Fruit fly (Drosophila melanogaster) whole organism, embryonic: Measurements from ENCODE around the gene CG44405.

Experiments
- Antp ChIP-seq: fragments of 200-800 bp; sonication (Bioruptor generic); optimal IDR thresholded peaks from 3 replicates; lab custom pipeline; 2016; ENCODE audit warnings: missing biosample characterization, missing genetic modification characterization
- Atf6 ChIP-seq: fragments of 200-800 bp; sonication (Bioruptor generic); IDR thresholded peaks from 2 replicates; pipeline ENCODE4 v1.3.6; 2022; ENCODE audit warnings: missing biosample characterization, missing genetic modification characterization
- B-H1 ChIP-seq: fragments of 200-800 bp; sonication (Bioruptor generic); IDR thresholded peaks from 3 replicates; pipeline ENCODE4 v1.3.6; 2022; ENCODE audit warnings: missing biosample characterization, missing genetic modification characterization
- CG10366 ChIP-seq: fragments of 200-800 bp; sonication (Bioruptor generic); IDR thresholded peaks from 2 replicates; pipeline ENCODE4 v1.3.6; 2022; ENCODE audit warnings: missing biosample characterization, missing genetic modification characterization
- CG11085 ChIP-seq: fragments of 200-800 bp; sonication (Bioruptor generic); IDR thresholded peaks from 2 replicates; pipeline ENCODE4 v1.3.6; 2022; ENCODE audit warnings: missing biosample characterization, missing genetic modification characterization
- CG11093 ChIP-seq: fragments of 200-800 bp; sonication (Bioruptor generic); IDR thresholded peaks from 3 replicates; pipeline ENCODE4 v1.3.6; 2022; ENCODE audit warnings: missing biosample characterization, missing genetic modification characterization
- CG11723 ChIP-seq: fragments of 200-800 bp; sonication (Bioruptor generic); optimal IDR thresholded peaks from 2 replicates; lab custom pipeline; 2017; ENCODE audit warnings: missing biosample characterization, mild to moderate bottlenecking, missing genetic modification characterization
- CG12219 ChIP-seq: fragments of 200-800 bp; sonication (Bioruptor generic); optimal IDR thresholded peaks from 3 replicates; lab custom pipeline; 2018; ENCODE audit warnings: missing biosample characterization, mild to moderate bottlenecking, missing genetic modification characterization
- CG13123 ChIP-seq: fragments of 200-800 bp; sonication (Bioruptor generic); optimal IDR thresholded peaks from 2 replicates; lab custom pipeline; 2016; ENCODE audit warnings: missing biosample characterization, missing genetic modification characterization
- CG13624 ChIP-seq: fragments of 200-800 bp; sonication (Bioruptor generic); optimal IDR thresholded peaks from 2 replicates; lab custom pipeline; 2016; ENCODE audit warnings: missing biosample characterization, missing genetic modification characterization
- CG16815 ChIP-seq: fragments of 200-800 bp; sonication (Bioruptor generic); optimal IDR thresholded peaks from 3 replicates; lab custom pipeline; 2017; ENCODE audit warnings: missing biosample characterization, mild to moderate bottlenecking, missing genetic modification characterization
- CG1792 ChIP-seq: fragments of 200-800 bp; sonication (Bioruptor generic); optimal IDR thresholded peaks from 2 replicates; lab custom pipeline; 2016; ENCODE audit warnings: missing biosample characterization, missing genetic modification characterization
- CG18011 ChIP-seq: fragments of 200-800 bp; sonication (Bioruptor generic); optimal IDR thresholded peaks from 2 replicates; lab custom pipeline; 2017; ENCODE audit warnings: missing biosample characterization, missing genetic modification characterization, mild to moderate bottlenecking, moderate library complexity, missing genotype
- CG2129 ChIP-seq: fragments of 200-800 bp; sonication (Bioruptor generic); IDR thresholded peaks from 2 replicates; pipeline ENCODE4 v1.3.6; 2022; ENCODE audit warnings: missing biosample characterization, missing genetic modification characterization; ENCODE audit not compliant: partially characterized antibody
- CG3281 ChIP-seq: fragments of 200-800 bp; sonication (Bioruptor generic); optimal IDR thresholded peaks from 3 replicates; lab custom pipeline; 2017; ENCODE audit warnings: missing biosample characterization, mild to moderate bottlenecking, missing genetic modification characterization
- CG3407 ChIP-seq: fragments of 200-800 bp; sonication (Bioruptor generic); optimal IDR thresholded peaks from 2 replicates; lab custom pipeline; 2018; ENCODE audit warnings: missing biosample characterization, mild to moderate bottlenecking, missing genetic modification characterization
- CG6813 ChIP-seq: fragments of 200-800 bp; sonication (Bioruptor generic); optimal IDR thresholded peaks from 2 replicates; lab custom pipeline; 2017; ENCODE audit warnings: missing biosample characterization, missing genetic modification characterization, mild to moderate bottlenecking, moderate library complexity, missing genetic modification reagents
- CG7357 ChIP-seq: fragments of 200-800 bp; sonication (Bioruptor generic); IDR thresholded peaks from 3 replicates; pipeline ENCODE4 v1.3.6; 2022; ENCODE audit warnings: missing biosample characterization, missing genetic modification characterization
- CG8290 ChIP-seq, 3 experiments: fragments of 200-800 bp; sonication (Bioruptor generic); optimal IDR thresholded peaks; 2 replicates each; lab custom pipeline; 2016 to 2019; ENCODE audit warnings: missing biosample characterization in 3 of 3, missing genetic modification characterization in 3 of 3, mild to moderate bottlenecking in 2 of 3, moderate library complexity in 1 of 3
- Hey ChIP-seq: fragments of 200-800 bp; sonication (Bioruptor generic); optimal IDR thresholded peaks from 3 replicates; lab custom pipeline; 2018; ENCODE audit warnings: missing biosample characterization, mild to moderate bottlenecking, missing genetic modification characterization
- HmgZ ChIP-seq: fragments of 200-800 bp; sonication (Bioruptor generic); optimal IDR thresholded peaks from 2 replicates; lab custom pipeline; 2018; ENCODE audit warnings: missing biosample characterization, mild to moderate bottlenecking, missing genetic modification characterization
- Med ChIP-seq: fragments of 200-800 bp; sonication (Bioruptor generic); peaks from one replicate; lab custom pipeline; 2016; ENCODE audit warnings: missing biosample characterization, missing genetic modification characterization, mild to moderate bottlenecking, inconsistent platforms, moderate library complexity
- Opbp ChIP-seq: fragments of 200-800 bp; sonication (Bioruptor generic); IDR thresholded peaks from 3 replicates; pipeline ENCODE4 v1.3.6; 2022; ENCODE audit warnings: missing biosample characterization, missing genetic modification characterization; ENCODE audit not compliant: partially characterized antibody
- Pdp1 ChIP-seq, 2 experiments: fragments of 200-800 bp; sonication (Bioruptor generic); optimal IDR thresholded peaks; 3 replicates each; lab custom pipeline; 2016; ENCODE audit warnings: missing biosample characterization in 2 of 2, missing genetic modification characterization in 2 of 2, mild to moderate bottlenecking in 1 of 2, moderate library complexity in 1 of 2
- Ravus ChIP-seq: fragments of 200-800 bp; sonication (Bioruptor generic); IDR thresholded peaks from 2 replicates; pipeline ENCODE4 v1.3.6; 2022; ENCODE audit warnings: missing biosample characterization, missing genetic modification characterization
- Rx ChIP-seq: fragments of 200-800 bp; sonication (Bioruptor generic); IDR thresholded peaks from 2 replicates; pipeline ENCODE4 v1.3.6; 2022; ENCODE audit warnings: missing biosample characterization, missing genetic modification characterization
- Xrp1 ChIP-seq: fragments of 200-800 bp; sonication (Bioruptor generic); IDR thresholded peaks from 2 replicates; pipeline ENCODE4 v1.3.6; 2022; ENCODE audit warnings: missing biosample characterization, missing genetic modification characterization
- abd-A ChIP-seq: fragments of 200-800 bp; sonication (Bioruptor generic); optimal IDR thresholded peaks from 3 replicates; lab custom pipeline; 2019; ENCODE audit warnings: missing biosample characterization, mild to moderate bottlenecking, missing genetic modification characterization, moderate library complexity
- chinmo ChIP-seq: fragments of 200-800 bp; sonication (Bioruptor generic); IDR thresholded peaks from 4 replicates; pipeline ENCODE4 v1.3.6; 2022; ENCODE audit warnings: missing biosample characterization, missing genetic modification characterization; ENCODE audit not compliant: partially characterized antibody
- chn ChIP-seq: fragments of 200-800 bp; sonication (Bioruptor generic); optimal IDR thresholded peaks from 2 replicates; lab custom pipeline; 2016; ENCODE audit warnings: missing biosample characterization, missing genetic modification characterization
- dpn ChIP-seq, 2 experiments: fragments of 200-800 bp; sonication (Bioruptor generic); optimal IDR thresholded peaks; 3 replicates each; lab custom pipeline; 2016; ENCODE audit warnings: missing biosample characterization in 2 of 2, missing genetic modification characterization in 2 of 2
- exex ChIP-seq: fragments of 200-800 bp; sonication (Bioruptor generic); optimal IDR thresholded peaks from 4 replicates; lab custom pipeline; 2018; ENCODE audit warnings: missing biosample characterization, mild to moderate bottlenecking, missing genetic modification characterization, moderate library complexity
- fd102C ChIP-seq: fragments of 200-800 bp; sonication (Bioruptor generic); optimal IDR thresholded peaks from 2 replicates; lab custom pipeline; 2018; ENCODE audit warnings: missing biosample characterization, mild to moderate bottlenecking, missing genetic modification characterization, moderate library complexity
- fd96Cb ChIP-seq: fragments of 200-800 bp; sonication (Bioruptor generic); optimal IDR thresholded peaks from 2 replicates; lab custom pipeline; 2018; ENCODE audit warnings: missing biosample characterization, mild to moderate bottlenecking, missing genetic modification characterization, moderate library complexity
- fu2 ChIP-seq: fragments of 200-800 bp; sonication (Bioruptor generic); optimal IDR thresholded peaks from 2 replicates; lab custom pipeline; 2016; ENCODE audit warnings: missing biosample characterization, missing genetic modification characterization
- grn ChIP-seq: fragments of 200-800 bp; sonication (Bioruptor generic); optimal IDR thresholded peaks from 3 replicates; lab custom pipeline; 2017; ENCODE audit warnings: missing biosample characterization, missing genetic modification characterization
- hth ChIP-seq: fragments of >200 bp; optimal IDR thresholded peaks from 2 replicates; lab custom pipeline; 2017; ENCODE audit warnings: inconsistent platforms
- knrl ChIP-seq: fragments of 200-800 bp; sonication (Bioruptor generic); IDR thresholded peaks from 3 replicates; pipeline ENCODE4 v1.3.6; 2022; ENCODE audit warnings: missing biosample characterization, missing genetic modification characterization; ENCODE audit not compliant: partially characterized antibody
- lab ChIP-seq: fragments of 200-800 bp; sonication (Bioruptor generic); optimal IDR thresholded peaks from 3 replicates; lab custom pipeline; 2017; ENCODE audit warnings: missing biosample characterization, missing genetic modification characterization, mild to moderate bottlenecking, moderate library complexity, missing genetic modification reagents
- mirr ChIP-seq: fragments of 200-800 bp; sonication (Bioruptor generic); optimal IDR thresholded peaks from 3 replicates; lab custom pipeline; 2018; ENCODE audit warnings: missing biosample characterization, mild to moderate bottlenecking, missing genetic modification characterization
- pfk ChIP-seq: fragments of 200-800 bp; sonication (Bioruptor generic); optimal IDR thresholded peaks from 2 replicates; lab custom pipeline; 2018; ENCODE audit warnings: missing biosample characterization, mild to moderate bottlenecking, missing genetic modification characterization, moderate library complexity
- phol ChIP-seq: fragments of 200-800 bp; sonication (Bioruptor generic); optimal IDR thresholded peaks from 3 replicates; lab custom pipeline; 2018; ENCODE audit warnings: missing biosample characterization, mild to moderate bottlenecking, missing genetic modification characterization, moderate library complexity
- repo ChIP-seq: fragments of 200-800 bp; sonication (Bioruptor generic); optimal IDR thresholded peaks from 2 replicates; lab custom pipeline; 2016; ENCODE audit warnings: missing biosample characterization, missing genetic modification characterization
- sd ChIP-seq: fragments of 200-800 bp; sonication (Bioruptor generic); optimal IDR thresholded peaks from 3 replicates; lab custom pipeline; 2018; ENCODE audit warnings: missing biosample characterization, mild to moderate bottlenecking, missing genetic modification characterization, moderate library complexity
- so ChIP-seq: fragments of 200-800 bp; sonication (Bioruptor generic); IDR thresholded peaks from 3 replicates; pipeline ENCODE4 v1.3.6; 2022; ENCODE audit warnings: missing biosample characterization, missing genetic modification characterization
- sob ChIP-seq: fragments of 200-800 bp; sonication (Bioruptor generic); IDR thresholded peaks from 2 replicates; pipeline ENCODE4 v1.3.6; 2022; ENCODE audit warnings: missing biosample characterization, missing genetic modification characterization
- sqz ChIP-seq: fragments of 200-800 bp; sonication (Bioruptor generic); optimal IDR thresholded peaks from 3 replicates; lab custom pipeline; 2018; ENCODE audit warnings: missing biosample characterization, mild to moderate bottlenecking, missing genetic modification characterization
- sug ChIP-seq: fragments of 200-800 bp; optimal IDR thresholded peaks from 2 replicates; lab custom pipeline; 2019; ENCODE audit warnings: missing biosample characterization, mild to moderate bottlenecking, missing genetic modification characterization, moderate library complexity
- tin ChIP-seq: fragments of 200-800 bp; sonication (Bioruptor generic); optimal IDR thresholded peaks from 3 replicates; lab custom pipeline; 2016; ENCODE audit warnings: missing biosample characterization, missing genetic modification characterization
- usp ChIP-seq: fragments of >200 bp; optimal IDR thresholded peaks from 2 replicates; lab custom pipeline; 2017; ENCODE audit warnings: missing biosample characterization, missing genetic modification characterization
- vvl ChIP-seq: fragments of 200-800 bp; sonication (Bioruptor generic); IDR thresholded peaks from 2 replicates; pipeline ENCODE4 v1.3.6; 2022; ENCODE audit warnings: missing biosample characterization, missing genetic modification characterization

CG44405 gene

DNA sequence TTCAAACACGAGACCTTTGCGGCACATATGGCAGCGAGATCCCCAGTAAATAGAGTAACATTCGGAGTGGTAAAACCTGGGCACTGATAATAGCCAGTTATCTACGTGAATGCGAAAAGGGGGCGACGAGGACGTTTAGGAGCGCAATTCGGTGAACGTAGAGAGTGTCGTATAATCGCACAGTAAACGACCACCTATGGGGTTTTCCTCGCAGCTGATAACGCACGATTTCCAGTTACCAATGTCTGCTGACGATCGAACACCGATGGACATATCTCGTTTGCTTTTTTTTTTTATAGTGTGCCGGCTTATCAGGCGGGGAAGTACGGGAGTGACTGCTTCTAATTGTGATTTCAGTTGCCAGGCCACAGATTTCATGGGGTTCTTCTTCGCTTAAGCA, 22.4 kb downstream of the CG44405 start:
- no peak for TF ChIP-seq repo (GFP tag; lab: Kevin White, UChicago)
- no peak for TF ChIP-seq grn
- TF ChIP-seq fd102C (GFP tag; lab: Kevin White, UChicago) = no peak
- TF ChIP-seq CG2129 (GFP tag; lab: Robert Waterston, UW) = no peak
- no peak for TF ChIP-seq knrl (GFP tag; lab: Robert Waterston, UW)
- TF ChIP-seq sqz (GFP tag; lab: Kevin White, UChicago) = no peak
- TF ChIP-seq abd-A = no peak
- TF ChIP-seq CG13123 (GFP tag; lab: Kevin White, UChicago) = no peak
- TF ChIP-seq hth (lab: Kevin White, UChicago) = no peak
- peak; percentile 5 for TF ChIP-seq CG3281 (GFP tag; lab: Kevin White, UChicago)
- no peak for TF ChIP-seq tin (GFP tag; lab: Kevin White, UChicago)
- TF ChIP-seq Pdp1 (GFP tag; optimal IDR thresholded peaks at IDR 0.05; lab: Kevin White, UChicago) = no peak
- no peak for TF ChIP-seq so (GFP tag; lab: Robert Waterston, UW)
- TF ChIP-seq CG10366 (GFP tag; lab: Robert Waterston, UW) = no peak
- TF ChIP-seq chinmo = 0 out of 4 replicates have a peak, but pooled peaks have one; percentile 49
- no peak for TF ChIP-seq CG11723 (GFP tag; lab: Kevin White, UChicago)
- TF ChIP-seq B-H1 (GFP tag; lab: Robert Waterston, UW) = no peak
- peak; percentile 63 for TF ChIP-seq lab (GFP tag; lab: Kevin White, UChicago)
- TF ChIP-seq CG6813 = no peak
- no peak for TF ChIP-seq CG18011 (GFP tag; lab: Kevin White, UChicago)
- no peak for TF ChIP-seq Xrp1 (GFP tag; lab: Robert Waterston, UW)
- no peak for TF ChIP-seq CG12219
- no peak for TF ChIP-seq CG3407 (GFP tag; lab: Kevin White, UChicago)
- TF ChIP-seq CG8290 (GFP tag; optimal IDR thresholded peaks at IDR 0.05; lab: Kevin White, UChicago) = no peak
- peak in 1 of 2 experiments; percentile 32 for TF ChIP-seq CG8290 (tag; optimal IDR thresholded peaks at IDR 0.05; lab: Kevin White, UChicago)
- no peak for TF ChIP-seq chn (GFP tag; lab: Kevin White, UChicago)
- TF ChIP-seq Opbp (GFP tag; lab: Robert Waterston, UW) = no peak
- peak; percentile 46; the same call in 1 of the 2 replicates for TF ChIP-seq Atf6 (GFP tag; lab: Robert Waterston, UW)
- TF ChIP-seq CG11085 (GFP tag; lab: Robert Waterston, UW) = no peak
- TF ChIP-seq HmgZ (tag; lab: Kevin White, UChicago) = peak; percentile 29
- TF ChIP-seq phol (tag; lab: Kevin White, UChicago) = no peak
- TF ChIP-seq CG7357 (GFP tag; lab: Robert Waterston, UW) = no peak
- TF ChIP-seq dpn (GFP tag; optimal IDR thresholded peaks at IDR 0.05; lab: Kevin White, UChicago) = no peak
- no peak for TF ChIP-seq pfk (GFP tag; lab: Kevin White, UChicago)
- TF ChIP-seq Antp = no peak
- TF ChIP-seq CG11093 (GFP tag; lab: Robert Waterston, UW) = no peak
- no peak for TF ChIP-seq CG1792 (GFP tag; lab: Kevin White, UChicago)
- peak; percentile 90 for TF ChIP-seq mirr
- no peak for TF ChIP-seq fu2 (GFP tag; lab: Kevin White, UChicago)
- TF ChIP-seq CG16815 = no peak
- TF ChIP-seq CG13624 (GFP tag; lab: Kevin White, UChicago) = no peak
- TF ChIP-seq sd = peak; percentile 34
- TF ChIP-seq usp = no peak
- peak; percentile 22 for TF ChIP-seq Hey (tag; lab: Kevin White, UChicago)
- TF ChIP-seq exex (tag; lab: Kevin White, UChicago) = peak; percentile 87
- TF ChIP-seq fd96Cb = no peak
- no peak for TF ChIP-seq vvl (GFP tag; lab: Robert Waterston, UW)
- TF ChIP-seq sug (tag; lab: Kevin White, UChicago) = peak; percentile 99
- TF ChIP-seq Rx (GFP tag; lab: Robert Waterston, UW) = no peak
- TF ChIP-seq Ravus (GFP tag; lab: Robert Waterston, UW) = no peak
- TF ChIP-seq sob (GFP tag; lab: Robert Waterston, UW) = no peak
- TF ChIP-seq Med (GFP tag; lab: Kevin White, UChicago) = peak; percentile 56
